Worm (Caenorhabditis elegans): ENCODE measurements around the gene F16G10.14.

- TF ChIP-seq zip-8 (tag; optimal IDR thresholded peaks at IDR 0.05) = no peak
- TF ChIP-seq ces-1 (GFP tag; optimal IDR thresholded peaks at IDR 0.05) = no peak
- no peak for TF ChIP-seq nhr-237 (tag; optimal IDR thresholded peaks at IDR 0.05)
- no peak for TF ChIP-seq sptf-1 (tag; optimal IDR thresholded peaks at IDR 0.05)
- TF ChIP-seq pha-4 (tag; optimal IDR thresholded peaks at IDR 0.05) = no peak
- TF ChIP-seq hlh-1 (tag; optimal IDR thresholded peaks at IDR 0.05) = no peak
- no peak for TF ChIP-seq nhr-28 (tag; optimal IDR thresholded peaks at IDR 0.05)
- TF ChIP-seq mep-1 (tag; optimal IDR thresholded peaks at IDR 0.05) = no peak
- TF ChIP-seq nhr-2 (tag; optimal IDR thresholded peaks at IDR 0.05) = no peak
- TF ChIP-seq ceh-83 (GFP tag; optimal IDR thresholded peaks at IDR 0.05) = no peak
Observed at ce11 chrII:2431972-2432371, 33.2 kb upstream of the F16G10.14 start, which contains the start of gene ceh-86.
